Worm (Caenorhabditis elegans): ENCODE measurements around the gene R02D5.6.

Gene R02D5.6

ce11 chrV:14498204-14498603, 19.7 kb downstream of the R02D5.6 start (continued):
- TF ChIP-seq ceh-6 (GFP tag; optimal IDR thresholded peaks at IDR 0.05) = no peak
- TF ChIP-seq hlh-15 (tag; optimal IDR thresholded peaks at IDR 0.05) = no peak

ce11 chrV:14496446-14496845, 21.5 kb downstream of the R02D5.6 start:
- TF ChIP-seq ceh-31 (tag; optimal IDR thresholded peaks at IDR 0.05) = peak; percentile 20
- TF ChIP-seq ceh-6 (GFP tag; optimal IDR thresholded peaks at IDR 0.05) = peak; percentile 40
- no peak for TF ChIP-seq hlh-15 (tag; optimal IDR thresholded peaks at IDR 0.05)
- TF ChIP-seq sox-4 (tag; optimal IDR thresholded peaks at IDR 0.05) = no peak
- TF ChIP-seq pqm-1 (tag; optimal IDR thresholded peaks at IDR 0.05) = no peak
- peak; percentile 74 for TF ChIP-seq unc-42 (tag; optimal IDR thresholded peaks at IDR 0.05)

ce11 chrV:14495493-14495892, 22.4 kb downstream of the R02D5.6 start:
- TF ChIP-seq zip-5 (tag; optimal IDR thresholded peaks at IDR 0.05) (no peak), ceh-48 (tag; optimal IDR thresholded peaks at IDR 0.05) (no peak), elt-4 (tag; optimal IDR thresholded peaks at IDR 0.05) (no peak), sox-2 (GFP tag; IDR thresholded peaks at IDR 0.05) (no peak), pha-4 (tag; optimal IDR thresholded peaks at IDR 0.05) (no peak), ceh-14 (tag; optimal IDR thresholded peaks at IDR 0.05) (no peak), unc-55 (GFP tag; optimal IDR thresholded peaks at IDR 0.05) (no peak), npax-4 (tag; optimal IDR thresholded peaks at IDR 0.05) (no peak), lim-6 (tag; optimal IDR thresholded peaks at IDR 0.05) (no peak), fkh-6 (tag; optimal IDR thresholded peaks at IDR 0.05) (no peak), ceh-24 (tag; optimal IDR thresholded peaks at IDR 0.05) (no peak)

ce11 chrV:14493665-14494064, 24.2 kb downstream of the R02D5.6 start:
- TF ChIP-seq nfya-1 (tag; optimal IDR thresholded peaks at IDR 0.05) (peak; percentile 84), ceh-31 (tag; optimal IDR thresholded peaks at IDR 0.05) (no peak)

- TF ChIP-seq tbx-2 (tag; optimal IDR thresholded peaks at IDR 0.05) (peak; percentile 46), zip-5 (tag; optimal IDR thresholded peaks at IDR 0.05) (no peak), C38D4.7 (GFP tag; optimal IDR thresholded peaks at IDR 0.05) (no peak), nhr-232 (tag; optimal IDR thresholded peaks at IDR 0.05) (no peak), unc-42 (tag; optimal IDR thresholded peaks at IDR 0.05) (peak; percentile 87), C08G9.2 (tag; optimal IDR thresholded peaks at IDR 0.05) (peak; percentile 23), ceh-31 (tag; optimal IDR thresholded peaks at IDR 0.05) (peak; percentile 24), ama-1 (optimal IDR thresholded peaks at IDR 0.05) (no peak), ceh-14 (tag; optimal IDR thresholded peaks at IDR 0.05) (peak; percentile 35), K02D7.2 (tag; optimal IDR thresholded peaks at IDR 0.05) (no peak)
Observed at ce11 chrV:14491097-14491496, 26.8 kb downstream of the R02D5.6 start.

- TF ChIP-seq ceh-22 (tag; optimal IDR thresholded peaks at IDR 0.05) (no peak), F13H6.1 (tag; optimal IDR thresholded peaks at IDR 0.05) (no peak), hlh-13 (GFP tag; optimal IDR thresholded peaks at IDR 0.05) (no peak), C38D4.7 (GFP tag; optimal IDR thresholded peaks at IDR 0.05) (no peak), pat-9 (tag; optimal IDR thresholded peaks at IDR 0.05) (no peak), ceh-14 (tag; optimal IDR thresholded peaks at IDR 0.05) (no peak), dve-1 (tag; optimal IDR thresholded peaks at IDR 0.05) (no peak), nfya-1 (tag; optimal IDR thresholded peaks at IDR 0.05) (no peak), mec-3 (tag; optimal IDR thresholded peaks at IDR 0.05; ENCODE audit: borderline replicate concordance) (no peak), ceh-45 (GFP tag; IDR thresholded peaks at IDR 0.05) (no peak), pros-1 (tag; optimal IDR thresholded peaks at IDR 0.05) (no peak), che-1 (tag; optimal IDR thresholded peaks at IDR 0.05) (no peak)
Observed at ce11 chrV:14484582-14484981, 33.3 kb downstream of the R02D5.6 start, which contains the start of gene R02D5.4. R02D5.4 (minus strand) TSS chrV:14484682.
